Fruit fly (Drosophila melanogaster) whole organism, embryonic: ENCODE measurements around the gene e.
A peak's percentile ranks its signal among the peaks of the same experiment; 100 is the strongest.

Experiments used
- Ada2b ChIP-seq: fragments of 200-800 bp; sonication (Bioruptor generic); IDR thresholded peaks from 2 replicates; pipeline ENCODE4 v1.3.6; 2022; ENCODE audit warnings: missing biosample characterization, missing genetic modification characterization
- CG10267 ChIP-seq: fragments of 200-800 bp; sonication (Bioruptor generic); optimal IDR thresholded peaks from 2 replicates; lab custom pipeline; 2018; ENCODE audit warnings: missing biosample characterization, mild to moderate bottlenecking, missing genetic modification characterization, moderate library complexity
- CG12391 ChIP-seq: fragments of 200-800 bp; sonication (Bioruptor generic); optimal IDR thresholded peaks from 3 replicates; lab custom pipeline; 2018; ENCODE audit warnings: missing biosample characterization, mild to moderate bottlenecking, missing genetic modification characterization, moderate library complexity
- CG13624 ChIP-seq: fragments of 200-800 bp; sonication (Bioruptor generic); optimal IDR thresholded peaks from 2 replicates; lab custom pipeline; 2016; ENCODE audit warnings: missing biosample characterization, missing genetic modification characterization
- CG13775 ChIP-seq: fragments of 200-800 bp; sonication (Bioruptor generic); optimal IDR thresholded peaks from 3 replicates; lab custom pipeline; 2017; ENCODE audit warnings: missing biosample characterization, mild to moderate bottlenecking, missing genetic modification characterization
- CG14710 ChIP-seq: fragments of 200-800 bp; sonication (Bioruptor generic); optimal IDR thresholded peaks from 3 replicates; lab custom pipeline; 2019; ENCODE audit warnings: missing biosample characterization, mild to moderate bottlenecking, missing genetic modification characterization, moderate library complexity
- CG17612 ChIP-seq: fragments of 200-800 bp; sonication (Bioruptor generic); IDR thresholded peaks from 2 replicates; pipeline ENCODE4 v1.3.6; 2022; ENCODE audit warnings: missing biosample characterization, missing genetic modification characterization
- CG2116 ChIP-seq: fragments of 200-800 bp; sonication (Bioruptor generic); optimal IDR thresholded peaks from 3 replicates; lab custom pipeline; 2018; ENCODE audit warnings: missing biosample characterization, mild to moderate bottlenecking, missing genetic modification characterization
- CG2712 ChIP-seq: fragments of 200-800 bp; optimal IDR thresholded peaks from 3 replicates; lab custom pipeline; 2019; ENCODE audit warnings: missing biosample characterization, mild to moderate bottlenecking, missing genetic modification characterization, moderate library complexity
- CG33557 ChIP-seq: fragments of 200-800 bp; sonication (Bioruptor generic); optimal IDR thresholded peaks from 2 replicates; lab custom pipeline; 2019; ENCODE audit warnings: missing biosample characterization, mild to moderate bottlenecking, missing genetic modification characterization, moderate library complexity
- CG3407 ChIP-seq: fragments of 200-800 bp; sonication (Bioruptor generic); optimal IDR thresholded peaks from 2 replicates; lab custom pipeline; 2018; ENCODE audit warnings: missing biosample characterization, mild to moderate bottlenecking, missing genetic modification characterization
- CG34422 ChIP-seq: fragments of 200-800 bp; sonication (Bioruptor generic); IDR thresholded peaks from 3 replicates; pipeline ENCODE4 v1.3.6; 2022; ENCODE audit warnings: missing biosample characterization, missing genetic modification characterization
- CG3995 ChIP-seq: fragments of 200-800 bp; sonication (Bioruptor generic); optimal IDR thresholded peaks from 3 replicates; lab custom pipeline; 2016; ENCODE audit warnings: missing biosample characterization, missing genetic modification characterization
- CG7839 ChIP-seq: fragments of 200-800 bp; sonication (Bioruptor generic); optimal IDR thresholded peaks from 3 replicates; lab custom pipeline; 2018; ENCODE audit warnings: missing biosample characterization, mild to moderate bottlenecking, missing genetic modification characterization, moderate library complexity
- CG7987 ChIP-seq: fragments of 200-800 bp; sonication (Bioruptor generic); optimal IDR thresholded peaks from 2 replicates; lab custom pipeline; 2018; ENCODE audit warnings: missing biosample characterization, mild to moderate bottlenecking, missing genetic modification characterization, moderate library complexity
- CG8388 ChIP-seq: fragments of 200-800 bp; sonication (Bioruptor generic); optimal IDR thresholded peaks from 2 replicates; lab custom pipeline; 2019; ENCODE audit warnings: missing biosample characterization, mild to moderate bottlenecking, missing genetic modification characterization, moderate library complexity
- CG9727 ChIP-seq: fragments of 200-800 bp; sonication (Bioruptor generic); optimal IDR thresholded peaks from 3 replicates; lab custom pipeline; 2017; ENCODE audit warnings: missing biosample characterization, mild to moderate bottlenecking, missing genetic modification characterization
- Doc2 ChIP-seq: fragments of 200-800 bp; sonication (Bioruptor generic); IDR thresholded peaks from 2 replicates; pipeline ENCODE4 v1.3.6; 2022; ENCODE audit warnings: missing biosample characterization, missing genetic modification characterization
- E2f1 ChIP-seq: fragments of 200-800 bp; sonication (Bioruptor generic); IDR thresholded peaks from 2 replicates; pipeline ENCODE4 v1.3.6; 2022; ENCODE audit warnings: missing biosample characterization, missing genetic modification characterization
- HLH54F ChIP-seq: fragments of 200-800 bp; sonication (Bioruptor generic); optimal IDR thresholded peaks from 3 replicates; lab custom pipeline; 2016; ENCODE audit warnings: missing biosample characterization, missing genetic modification characterization
- HLHmδ ChIP-seq: fragments of 200-800 bp; sonication (Bioruptor generic); optimal IDR thresholded peaks from 2 replicates; lab custom pipeline; 2018; ENCODE audit warnings: missing biosample characterization, mild to moderate bottlenecking, missing genetic modification characterization, moderate library complexity
- HmgZ ChIP-seq: fragments of 200-800 bp; sonication (Bioruptor generic); optimal IDR thresholded peaks from 2 replicates; lab custom pipeline; 2018; ENCODE audit warnings: missing biosample characterization, mild to moderate bottlenecking, missing genetic modification characterization
- Pdp1 ChIP-seq, 2 experiments: fragments of 200-800 bp; sonication (Bioruptor generic); optimal IDR thresholded peaks; 3 replicates each; lab custom pipeline; 2016; ENCODE audit warnings: missing biosample characterization in 2 of 2, missing genetic modification characterization in 2 of 2, mild to moderate bottlenecking in 1 of 2, moderate library complexity in 1 of 2
- Sry-β ChIP-seq: fragments of 200-800 bp; sonication (Bioruptor generic); optimal IDR thresholded peaks from 2 replicates; lab custom pipeline; 2018; ENCODE audit warnings: missing biosample characterization, mild to moderate bottlenecking, missing genetic modification characterization, moderate library complexity
- Ssrp ChIP-seq: fragments of 200-800 bp; sonication (Bioruptor generic); optimal IDR thresholded peaks from 2 replicates; lab custom pipeline; 2018; ENCODE audit warnings: missing biosample characterization, mild to moderate bottlenecking, missing genetic modification characterization, moderate library complexity
- Xbp1 ChIP-seq: fragments of 200-800 bp; sonication (Bioruptor generic); optimal IDR thresholded peaks from 3 replicates; lab custom pipeline; 2016; ENCODE audit warnings: missing biosample characterization, mild to moderate bottlenecking, missing genetic modification characterization
- bbx ChIP-seq: fragments of 200-800 bp; sonication (Bioruptor generic); IDR thresholded peaks from 2 replicates; pipeline ENCODE4 v1.3.6; 2022; ENCODE audit warnings: missing biosample characterization, missing genetic modification characterization; ENCODE audit not compliant: partially characterized antibody
- chif ChIP-seq, 2 experiments: fragments of 200-800 bp; sonication (Bioruptor generic); optimal IDR thresholded peaks; 3 replicates each; lab custom pipeline; 2016; ENCODE audit warnings: missing biosample characterization in 2 of 2, missing genetic modification characterization in 2 of 2
- corto ChIP-seq: fragments of 200-800 bp; sonication (Bioruptor generic); optimal IDR thresholded peaks from 2 replicates; lab custom pipeline; 2016; ENCODE audit warnings: missing biosample characterization, mild to moderate bottlenecking, missing genetic modification characterization, moderate library complexity
- danr ChIP-seq: fragments of 200-800 bp; sonication (Bioruptor generic); IDR thresholded peaks from 2 replicates; pipeline ENCODE4 v1.3.6; 2022; ENCODE audit warnings: missing biosample characterization, missing genetic modification characterization
- dati ChIP-seq: fragments of 200-800 bp; sonication (Bioruptor generic); IDR thresholded peaks from 2 replicates; pipeline ENCODE4 v1.3.6; 2022; ENCODE audit warnings: missing biosample characterization, missing genetic modification characterization
- disco-r ChIP-seq: fragments of 200-800 bp; sonication (Bioruptor generic); optimal IDR thresholded peaks from 2 replicates; lab custom pipeline; 2016; ENCODE audit warnings: missing biosample characterization, missing genetic modification characterization
- emc ChIP-seq: fragments of 200-800 bp; sonication (Bioruptor generic); optimal IDR thresholded peaks from 2 replicates; lab custom pipeline; 2016; ENCODE audit warnings: missing biosample characterization, missing genetic modification characterization
- grau ChIP-seq: fragments of 200-800 bp; optimal IDR thresholded peaks from 3 replicates; lab custom pipeline; 2019; ENCODE audit warnings: missing biosample characterization, mild to moderate bottlenecking, missing genetic modification characterization, moderate library complexity
- gsb ChIP-seq: fragments of 200-800 bp; sonication (Bioruptor generic); IDR thresholded peaks from 2 replicates; pipeline ENCODE4 v1.3.6; 2022; ENCODE audit warnings: missing biosample characterization, missing genetic modification characterization
- gt ChIP-seq: fragments of 200-800 bp; sonication (Bioruptor generic); IDR thresholded peaks from 2 replicates; pipeline ENCODE4 v1.3.6; 2022; ENCODE audit warnings: missing biosample characterization, missing genetic modification characterization
- jing ChIP-seq: fragments of 200-800 bp; sonication (Bioruptor generic); optimal IDR thresholded peaks from 2 replicates; lab custom pipeline; 2018; ENCODE audit warnings: missing biosample characterization, mild to moderate bottlenecking, missing genetic modification characterization
- kay ChIP-seq: fragments of 200-800 bp; sonication (Bioruptor generic); optimal IDR thresholded peaks from 2 replicates; lab custom pipeline; 2016; ENCODE audit warnings: missing biosample characterization, missing genetic modification characterization
- mld ChIP-seq: fragments of 200-800 bp; sonication (Bioruptor generic); IDR thresholded peaks from 3 replicates; pipeline ENCODE4 v1.3.6; 2022; ENCODE audit warnings: missing biosample characterization, missing genetic modification characterization; ENCODE audit not compliant: partially characterized antibody
- p53 ChIP-seq: fragments of 200-800 bp; sonication (Bioruptor generic); optimal IDR thresholded peaks from 2 replicates; lab custom pipeline; 2016; ENCODE audit warnings: missing biosample characterization, missing genetic modification characterization
- pita ChIP-seq: fragments of 200-800 bp; sonication (Bioruptor generic); optimal IDR thresholded peaks from 2 replicates; lab custom pipeline; 2017; ENCODE audit warnings: missing biosample characterization, mild to moderate bottlenecking, missing genetic modification characterization
- prd ChIP-seq, 3 experiments: fragments of >200 bp in 2 of 3; fragments of 200-800 bp in 1 of 3; sonication (Bioruptor generic) in 1 of 3; optimal IDR thresholded peaks in 2 of 3; IDR thresholded peaks in 1 of 3; 2 replicates in 2 of 3; 3 replicates in 1 of 3; pipeline versions ENCODE4 v1.3.6 to Lab custom; 2017 to 2022; ENCODE audit warnings: missing biosample characterization in 1 of 3, missing genetic modification characterization in 1 of 3
- row ChIP-seq: fragments of 200-800 bp; sonication (Bioruptor generic); IDR thresholded peaks from 3 replicates; pipeline ENCODE4 v1.3.6; 2022; ENCODE audit warnings: missing biosample characterization, missing genetic modification characterization
- sug ChIP-seq: fragments of 200-800 bp; optimal IDR thresholded peaks from 2 replicates; lab custom pipeline; 2019; ENCODE audit warnings: missing biosample characterization, mild to moderate bottlenecking, missing genetic modification characterization, moderate library complexity
- tap ChIP-seq: fragments of 200-800 bp; optimal IDR thresholded peaks from 3 replicates; lab custom pipeline; 2019; ENCODE audit warnings: missing biosample characterization, mild to moderate bottlenecking, missing genetic modification characterization, moderate library complexity
- tgo ChIP-seq: fragments of 200-800 bp; sonication (Bioruptor generic); IDR thresholded peaks from 3 replicates; pipeline ENCODE4 v1.3.6; 2022; ENCODE audit warnings: missing biosample characterization, missing genetic modification characterization
- twi ChIP-seq: fragments of 200-800 bp; optimal IDR thresholded peaks from 2 replicates; lab custom pipeline; 2019; ENCODE audit warnings: missing biosample characterization, mild to moderate bottlenecking, missing genetic modification characterization, moderate library complexity
- wek ChIP-seq: fragments of 200-800 bp; sonication (Bioruptor generic); optimal IDR thresholded peaks from 3 replicates; lab custom pipeline; 2018; ENCODE audit warnings: missing biosample characterization, mild to moderate bottlenecking, missing genetic modification characterization, moderate library complexity
- zen ChIP-seq: fragments of 200-800 bp; sonication (Bioruptor generic); optimal IDR thresholded peaks from 3 replicates; lab custom pipeline; 2018; ENCODE audit warnings: missing biosample characterization, mild to moderate bottlenecking, missing genetic modification characterization, moderate library complexity

The e gene

DNA sequence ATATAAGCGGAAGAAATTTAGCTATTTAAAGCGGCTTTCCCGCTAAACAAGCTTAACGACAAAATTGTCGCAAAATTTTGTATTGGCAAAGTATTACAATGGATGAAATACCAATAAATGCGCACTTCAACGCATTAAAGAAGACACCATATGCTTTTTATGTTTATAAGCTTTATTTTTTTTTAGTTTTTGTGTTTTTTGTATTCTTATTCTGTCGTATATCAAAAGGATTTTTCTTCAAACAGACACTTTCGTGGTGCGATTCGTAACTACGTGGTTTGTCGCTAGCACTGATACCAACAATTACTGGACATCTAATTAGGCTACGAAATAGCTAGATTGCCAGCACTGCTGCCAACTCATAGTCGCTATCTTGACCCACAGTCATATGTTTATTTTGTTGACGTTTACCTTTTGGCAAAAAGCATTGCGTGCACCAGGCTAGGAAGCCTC lies 22.3 kb downstream of the e start, which contains the start of gene Ddrgk1 (continued):
- peak; percentile 30 for TF ChIP-seq CG13624 (GFP tag; lab: Kevin White, UChicago)
- peak in 1 of 2 experiments; percentile 27 for TF ChIP-seq Pdp1 (GFP tag; optimal IDR thresholded peaks at IDR 0.05; lab: Kevin White, UChicago)
- TF ChIP-seq Sry-β (GFP tag; lab: Kevin White, UChicago) = peak; percentile 96
- TF ChIP-seq danr (GFP tag; lab: Robert Waterston, UW) = no peak
- no peak for TF ChIP-seq mld (GFP tag; lab: Robert Waterston, UW)
- no peak for TF ChIP-seq CG7987 (GFP tag; lab: Kevin White, UChicago)
- peak; percentile 15 for TF ChIP-seq sug (tag; lab: Kevin White, UChicago)
- TF ChIP-seq CG10267 = peak; percentile 18
- TF ChIP-seq CG34422 = peak; percentile 57; the same call in 1 of the 3 replicates
- peak; percentile 73 for TF ChIP-seq twi (tag; lab: Kevin White, UChicago)
- TF ChIP-seq chif (GFP tag; optimal IDR thresholded peaks at IDR 0.05; lab: Kevin White, UChicago) = peak in 1 of 2 experiments; percentile 12
- no peak for TF ChIP-seq p53 (GFP tag; lab: Kevin White, UChicago)
- peak; percentile 7 for TF ChIP-seq Ssrp (tag; lab: Kevin White, UChicago)
- TF ChIP-seq emc (GFP tag; lab: Kevin White, UChicago) = no peak
- TF ChIP-seq disco-r (GFP tag; lab: Kevin White, UChicago) = no peak
- peak; percentile 46 for TF ChIP-seq CG12391 (tag; lab: Kevin White, UChicago)
- TF ChIP-seq Ada2b = no peak
- peak; percentile 6 for TF ChIP-seq CG33557 (GFP tag; lab: Kevin White, UChicago)
- TF ChIP-seq jing (GFP tag; lab: Kevin White, UChicago) = no peak
- no peak for TF ChIP-seq gsb (GFP tag; lab: Robert Waterston, UW)
- no peak for TF ChIP-seq wek (GFP tag; lab: Kevin White, UChicago)
- no peak for TF ChIP-seq prd (optimal IDR thresholded peaks at IDR 0.05; lab: Kevin White, UChicago)
- TF ChIP-seq prd (GFP tag; IDR thresholded peaks at IDR 0.05; lab: Robert Waterston, UW) = peak; percentile 56; the same call in 2 of the 3 replicates
- TF ChIP-seq gt (GFP tag; lab: Robert Waterston, UW) = no peak
- no peak for TF ChIP-seq pita (GFP tag; lab: Kevin White, UChicago)
- no peak for TF ChIP-seq CG8388 (GFP tag; lab: Kevin White, UChicago)
- 0 out of 3 replicates have a peak, but pooled peaks have one; percentile 27 for TF ChIP-seq tgo (GFP tag; lab: Robert Waterston, UW)
- TF ChIP-seq row (GFP tag; lab: Robert Waterston, UW) = peak; percentile 88
- TF ChIP-seq CG17612 (GFP tag; lab: Robert Waterston, UW) = no peak
- no peak for TF ChIP-seq CG3407 (GFP tag; lab: Kevin White, UChicago)
- 0 out of 2 replicates have a peak, but pooled peaks have one; percentile 7 for TF ChIP-seq E2f1 (GFP tag; lab: Robert Waterston, UW)
- TF ChIP-seq CG9727 (GFP tag; lab: Kevin White, UChicago) = peak; percentile 26
- no peak for TF ChIP-seq CG3995
- TF ChIP-seq grau (tag; lab: Kevin White, UChicago) = peak; percentile 30
- peak; percentile 11 for TF ChIP-seq CG7839
- no peak for TF ChIP-seq dati
- peak; percentile 31 for TF ChIP-seq HmgZ (tag; lab: Kevin White, UChicago)
- TF ChIP-seq kay (GFP tag; lab: Kevin White, UChicago) = peak; percentile 52
- peak; percentile 32 for TF ChIP-seq CG2116 (GFP tag; lab: Kevin White, UChicago)
- peak; percentile 31 for TF ChIP-seq Xbp1 (GFP tag; lab: Kevin White, UChicago)
- no peak for TF ChIP-seq tap (tag; lab: Kevin White, UChicago)
- peak; percentile 28 for TF ChIP-seq CG13775
- no peak for TF ChIP-seq corto (GFP tag; lab: Kevin White, UChicago)
- TF ChIP-seq Doc2 (GFP tag; lab: Robert Waterston, UW) = no peak
- TF ChIP-seq bbx (GFP tag; lab: Robert Waterston, UW) = no peak
- TF ChIP-seq zen = peak; percentile 23
- peak; percentile 40 for TF ChIP-seq CG2712 (tag; lab: Kevin White, UChicago)
- peak; percentile 17 for TF ChIP-seq HLH54F (GFP tag; lab: Kevin White, UChicago)
- no peak for TF ChIP-seq HLHmδ (GFP tag; lab: Kevin White, UChicago)
- peak; percentile 42 for TF ChIP-seq CG14710 (tag; lab: Kevin White, UChicago)
